Worm (Caenorhabditis elegans) whole organism, young adult: ENCODE measurements around the gene cdh-9.

Source experiments
- B0035.1 ChIP-seq: sonication (generic microtip); optimal IDR thresholded peaks from 2 replicates; lab custom pipeline; 2016; ENCODE audit warnings: missing genetic modification characterization, mild to moderate bottlenecking, missing compliant biosample characterization, missing genotype, missing genetic modification reagents
- B0261.1 ChIP-seq: sonication (generic microtip); optimal IDR thresholded peaks from 2 replicates; lab custom pipeline; 2016; ENCODE audit warnings: mild to moderate bottlenecking, missing genetic modification characterization, moderate library complexity, missing compliant biosample characterization
- C17E4.6 ChIP-seq: fragments of 200-800 bp; sonication (Bioruptor generic); IDR thresholded peaks from 2 replicates; pipeline ENCODE4 v1.3.6; 2022; ENCODE audit warnings: missing genetic modification reagents, missing genetic modification characterization, missing compliant biosample characterization
- F22D6.2 ChIP-seq: sonication (generic microtip); optimal IDR thresholded peaks from 2 replicates; lab custom pipeline; 2016; ENCODE audit warnings: mild to moderate bottlenecking, missing genetic modification characterization, missing compliant biosample characterization
- F33H1.4 ChIP-seq: fragments of 200-800 bp; sonication (Bioruptor generic); IDR thresholded peaks from 2 replicates; pipeline ENCODE4 v1.3.6; 2022; ENCODE audit warnings: missing genetic modification reagents, missing genetic modification characterization, missing compliant biosample characterization
- F37B4.10 ChIP-seq: fragments of 200-800 bp; sonication (Bioruptor generic); IDR thresholded peaks from 2 replicates; pipeline ENCODE4 v1.3.6; 2022; ENCODE audit warnings: missing genetic modification characterization, missing compliant biosample characterization
- F49E8.2 ChIP-seq: sonication (generic microtip); optimal IDR thresholded peaks from 3 replicates; lab custom pipeline; 2017; ENCODE audit warnings: missing genetic modification characterization, mild to moderate bottlenecking, missing compliant biosample characterization, antibody characterized with exemption, moderate library complexity; ENCODE audit not compliant: insufficient read depth
- F55B11.4 ChIP-seq: sonication (generic microtip); optimal IDR thresholded peaks from 2 replicates; lab custom pipeline; 2016; ENCODE audit warnings: missing compliant biosample characterization, missing genetic modification characterization, borderline replicate concordance; ENCODE audit not compliant: insufficient read depth
- F57C9.4 ChIP-seq: sonication (generic microtip); optimal IDR thresholded peaks from 2 replicates; lab custom pipeline; 2017; ENCODE audit warnings: mild to moderate bottlenecking, missing genetic modification characterization, missing compliant biosample characterization
- Y79H2A.3 ChIP-seq: fragments of 200-800 bp; sonication (Bioruptor generic); conservative IDR thresholded peaks from 2 replicates; pipeline ENCODE4 v1.3.6; 2022; ENCODE audit warnings: missing genetic modification reagents, missing genetic modification characterization, missing compliant biosample characterization
- ZK185.1 ChIP-seq: sonication (generic microtip); optimal IDR thresholded peaks from 2 replicates; lab custom pipeline; 2016; ENCODE audit warnings: mild to moderate bottlenecking, missing genetic modification characterization, missing compliant biosample characterization; ENCODE audit not compliant: poor library complexity, severe bottlenecking
- aptf-3 ChIP-seq: fragments of 200-800 bp; sonication (Bioruptor generic); IDR thresholded peaks from 2 replicates; pipeline ENCODE4 v1.3.6; 2022; ENCODE audit warnings: missing genetic modification characterization, missing compliant biosample characterization
- athp-1 ChIP-seq: sonication (generic microtip); optimal IDR thresholded peaks from 2 replicates; lab custom pipeline; 2017; ENCODE audit warnings: mild to moderate bottlenecking, missing genetic modification characterization, missing compliant biosample characterization
- attf-3 ChIP-seq: fragments of 200-800 bp; sonication (Bioruptor generic); conservative IDR thresholded peaks from 2 replicates; pipeline ENCODE4 v1.3.6; 2022; ENCODE audit warnings: missing genetic modification reagents, missing genetic modification characterization, missing compliant biosample characterization
- bed-2 ChIP-seq: fragments of 200-800 bp; sonication (Bioruptor generic); IDR thresholded peaks from 2 replicates; pipeline ENCODE4 v1.3.6; 2022; ENCODE audit warnings: missing genetic modification reagents, missing genetic modification characterization, missing compliant biosample characterization
- cebp-1 ChIP-seq, 2 experiments: fragments of 200-800 bp in 1 of 2; sonication (Bioruptor generic) in 1 of 2; sonication (generic microtip) in 1 of 2; IDR thresholded peaks in 1 of 2; optimal IDR thresholded peaks in 1 of 2; 2 replicates each; pipeline versions ENCODE4 v1.3.6 to Lab custom; 2017 to 2022; ENCODE audit warnings: missing compliant biosample characterization in 2 of 2, missing genetic modification characterization in 2 of 2, mild to moderate bottlenecking in 1 of 2, missing genetic modification reagents in 1 of 2, moderate library complexity in 1 of 2
- ceh-100 ChIP-seq: fragments of 200-800 bp; sonication (Bioruptor generic); IDR thresholded peaks from 2 replicates; pipeline ENCODE4 v1.3.6; 2022; ENCODE audit warnings: missing genetic modification reagents, missing genetic modification characterization, missing compliant biosample characterization
- ceh-27 ChIP-seq: fragments of 200-800 bp; sonication (Bioruptor generic); optimal IDR thresholded peaks from 2 replicates; lab custom pipeline; 2018; ENCODE audit warnings: mild to moderate bottlenecking, missing genetic modification characterization, moderate library complexity, missing compliant biosample characterization
- ceh-79 ChIP-seq: sonication (generic microtip); optimal IDR thresholded peaks from 2 replicates; lab custom pipeline; 2017; ENCODE audit warnings: mild to moderate bottlenecking, missing genetic modification characterization, missing compliant biosample characterization
- dpl-1 ChIP-seq: fragments of 150-350 bp; optimal IDR thresholded peaks from 2 replicates; lab custom pipeline; 2014; ENCODE audit warnings: missing biosample characterization, missing genetic modification reagents, missing genetic modification characterization
- hlh-12 ChIP-seq: sonication (generic microtip); optimal IDR thresholded peaks from 2 replicates; lab custom pipeline; 2016; ENCODE audit warnings: missing genetic modification characterization, missing compliant biosample characterization
- hsf-1 ChIP-seq: fragments of 200-800 bp; sonication (Bioruptor generic); IDR thresholded peaks from 2 replicates; pipeline ENCODE4 v1.3.6; 2022; ENCODE audit warnings: missing genetic modification reagents, missing genetic modification characterization, missing compliant biosample characterization
- lag-1 ChIP-seq: fragments of 200-800 bp; sonication (Bioruptor generic); IDR thresholded peaks from 2 replicates; pipeline ENCODE4 v1.3.6; 2022; ENCODE audit warnings: missing genetic modification reagents, missing genetic modification characterization, missing compliant biosample characterization
- let-607 ChIP-seq, 2 experiments: fragments of 200-800 bp in 1 of 2; sonication (Bioruptor generic) in 1 of 2; sonication (generic microtip) in 1 of 2; optimal IDR thresholded peaks; 2 replicates each; lab custom pipeline; 2016 to 2018; ENCODE audit warnings: mild to moderate bottlenecking in 2 of 2, missing compliant biosample characterization in 2 of 2, missing genetic modification characterization in 2 of 2, moderate library complexity in 2 of 2, missing genotype in 1 of 2
- lin-26 ChIP-seq: fragments of 200-800 bp; sonication (Bioruptor generic); IDR thresholded peaks from 2 replicates; pipeline ENCODE4 v1.3.6; 2022; ENCODE audit warnings: missing genetic modification reagents, missing genetic modification characterization, missing compliant biosample characterization
- lin-40 ChIP-seq: sonication (generic microtip); optimal IDR thresholded peaks from 2 replicates; lab custom pipeline; 2016; ENCODE audit warnings: missing genetic modification characterization, mild to moderate bottlenecking, missing compliant biosample characterization, missing genotype, missing genetic modification reagents
- lsy-27 ChIP-seq: sonication (generic microtip); optimal IDR thresholded peaks from 2 replicates; lab custom pipeline; 2017; ENCODE audit warnings: missing genetic modification characterization, mild to moderate bottlenecking, missing compliant biosample characterization, antibody characterized with exemption, missing genotype, borderline replicate concordance; ENCODE audit not compliant: insufficient read depth
- madf-10 ChIP-seq: sonication (generic microtip); optimal IDR thresholded peaks from 2 replicates; lab custom pipeline; 2016; ENCODE audit warnings: mild to moderate bottlenecking, missing genetic modification characterization, missing compliant biosample characterization
- madf-8 ChIP-seq: fragments of 200-800 bp; sonication (Bioruptor generic); conservative IDR thresholded peaks from 2 replicates; pipeline ENCODE4 v1.3.6; 2022; ENCODE audit warnings: missing genetic modification reagents, missing genetic modification characterization, missing compliant biosample characterization
- mcd-1 ChIP-seq: fragments of 200-800 bp; sonication (Bioruptor generic); IDR thresholded peaks from 2 replicates; pipeline ENCODE4 v1.3.6; 2022; ENCODE audit warnings: missing genetic modification reagents, missing genetic modification characterization, missing compliant biosample characterization
- mel-28 ChIP-seq: sonication (generic microtip); optimal IDR thresholded peaks from 2 replicates; lab custom pipeline; 2016; ENCODE audit warnings: borderline replicate concordance, mild to moderate bottlenecking, missing genetic modification characterization, missing compliant biosample characterization
- mes-4 ChIP-seq: sonication (generic microtip); optimal IDR thresholded peaks from 2 replicates; lab custom pipeline; 2016; ENCODE audit warnings: missing genotype, missing genetic modification characterization, missing compliant biosample characterization
- mxl-1 ChIP-seq: sonication (generic microtip); optimal IDR thresholded peaks from 2 replicates; lab custom pipeline; 2016; ENCODE audit warnings: missing genetic modification characterization, missing compliant biosample characterization
- nfya-1 ChIP-seq: sonication (generic microtip); optimal IDR thresholded peaks from 2 replicates; lab custom pipeline; 2017; ENCODE audit warnings: antibody characterized with exemption, missing compliant biosample characterization, missing genetic modification characterization, borderline replicate concordance; ENCODE audit not compliant: insufficient read depth
- nfya-2 ChIP-seq: fragments of 200-800 bp; sonication (Bioruptor generic); IDR thresholded peaks from 2 replicates; pipeline ENCODE4 v1.3.6; 2022; ENCODE audit warnings: missing genetic modification reagents, missing genetic modification characterization, missing compliant biosample characterization
- nhr-120 ChIP-seq: fragments of 200-800 bp; sonication (Bioruptor generic); IDR thresholded peaks from 2 replicates; pipeline ENCODE4 v1.3.6; 2022; ENCODE audit warnings: missing genetic modification characterization, missing compliant biosample characterization
- nhr-27 ChIP-seq: fragments of 200-800 bp; sonication (Bioruptor generic); optimal IDR thresholded peaks from 2 replicates; lab custom pipeline; 2018; ENCODE audit warnings: mild to moderate bottlenecking, missing genetic modification characterization, moderate library complexity, missing compliant biosample characterization
- pha-4 ChIP-seq: fragments of 150-350 bp; sonication (generic microtip); optimal IDR thresholded peaks from 2 replicates; lab custom pipeline; 2014; ENCODE audit warnings: missing biosample characterization, missing genetic modification reagents, missing genetic modification characterization
- rpc-1 ChIP-seq, 2 experiments: fragments of 150-350 bp in 1 of 2; sonication (generic microtip) in 1 of 2; optimal IDR thresholded peaks; 2 replicates each; lab custom pipeline; 2014 to 2018; ENCODE audit warnings: missing biosample characterization in 1 of 2, missing genetic modification characterization in 1 of 2, missing genetic modification reagents in 1 of 2, missing genotype in 1 of 2
- sea-2 ChIP-seq: fragments of 200-800 bp; sonication (Bioruptor generic); IDR thresholded peaks from 2 replicates; pipeline ENCODE4 v1.3.6; 2022; ENCODE audit warnings: missing genetic modification characterization, missing compliant biosample characterization
- somi-1 ChIP-seq: fragments of 200-800 bp; sonication (Bioruptor generic); optimal IDR thresholded peaks from 2 replicates; lab custom pipeline; 2018; ENCODE audit warnings: mild to moderate bottlenecking, missing genetic modification characterization, missing compliant biosample characterization
- sptf-2 ChIP-seq: fragments of 200-800 bp; sonication (Bioruptor generic); optimal IDR thresholded peaks from 2 replicates; lab custom pipeline; 2018; ENCODE audit warnings: mild to moderate bottlenecking, missing genetic modification characterization, missing compliant biosample characterization
- tlf-1 ChIP-seq: fragments of 200-800 bp; sonication (Bioruptor generic); optimal IDR thresholded peaks from 2 replicates; lab custom pipeline; 2018; ENCODE audit warnings: mild to moderate bottlenecking, missing genetic modification characterization, missing compliant biosample characterization
- unc-62 ChIP-seq: fragments of 150-350 bp; optimal IDR thresholded peaks from 2 replicates; lab custom pipeline; 2014; ENCODE audit warnings: missing biosample characterization, missing genetic modification reagents, missing genetic modification characterization
- zfh-2 ChIP-seq: fragments of 200-800 bp; sonication (Bioruptor generic); conservative IDR thresholded peaks from 2 replicates; pipeline ENCODE4 v1.3.6; 2022; ENCODE audit warnings: missing genetic modification reagents, missing genetic modification characterization, missing compliant biosample characterization
- ztf-18 ChIP-seq: sonication (generic microtip); optimal IDR thresholded peaks from 2 replicates; lab custom pipeline; 2016; ENCODE audit warnings: missing genotype, mild to moderate bottlenecking, missing genetic modification characterization, missing compliant biosample characterization
- ztf-25 ChIP-seq: fragments of 200-800 bp; sonication (Bioruptor generic); IDR thresholded peaks from 2 replicates; pipeline ENCODE4 v1.3.6; 2022; ENCODE audit warnings: missing genetic modification reagents, missing genetic modification characterization, missing compliant biosample characterization

cdh-9 gene

DNA sequence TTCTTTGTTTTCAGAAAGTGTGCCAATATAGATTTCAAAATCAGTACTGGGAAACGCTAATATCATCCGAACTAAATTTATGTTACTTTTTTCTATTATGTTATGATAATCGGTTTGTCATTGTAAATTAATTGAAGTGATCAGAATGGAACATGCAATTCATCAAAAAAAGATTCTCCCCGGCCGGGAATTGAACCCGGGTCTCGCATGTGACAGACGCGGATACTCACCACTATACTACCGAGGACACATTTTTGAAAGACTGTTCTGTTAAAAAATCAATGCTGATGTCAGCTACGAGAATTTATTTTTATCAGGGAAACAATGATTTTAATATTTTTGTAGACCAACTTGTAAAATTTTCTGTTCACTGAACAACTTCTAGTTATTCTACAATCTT lies 24.1 kb downstream of the cdh-9 start (continued):
- TF ChIP-seq ZK185.1 (peak; percentile 42), C17E4.6 (no peak), lsy-27 (no peak), tlf-1 (GFP tag; lab: Kevin White, UChicago) (peak; percentile 30), mel-28 (tag; lab: Kevin White, UChicago) (no peak), let-607 (tag; optimal IDR thresholded peaks at IDR 0.05; lab: Kevin White, UChicago) (peak in 1 of 2 experiments; percentile 38), ceh-100 (GFP tag; lab: Robert Waterston, UW) (no peak), F49E8.2 (no peak), zfh-2 (GFP tag; lab: Robert Waterston, UW) (no peak), B0261.1 (tag; lab: Kevin White, UChicago) (peak; percentile 89), lag-1 (GFP tag; lab: Robert Waterston, UW) (no peak), Y79H2A.3 (GFP tag; lab: Robert Waterston, UW) (no peak), mes-4 (tag; lab: Kevin White, UChicago) (peak; percentile 33), athp-1 (no peak), hsf-1 (GFP tag; lab: Robert Waterston, UW) (no peak), ceh-27 (GFP tag; lab: Kevin White, UChicago) (peak; percentile 16), hlh-12 (tag; lab: Kevin White, UChicago) (peak; percentile 45), F22D6.2 (tag; lab: Kevin White, UChicago) (no peak), mcd-1 (GFP tag; lab: Robert Waterston, UW) (no peak), ceh-79 (tag; lab: Kevin White, UChicago) (no peak), sea-2 (GFP tag; lab: Robert Waterston, UW) (no peak), nhr-120 (GFP tag; lab: Robert Waterston, UW) (no peak), lin-40 (tag; lab: Kevin White, UChicago) (no peak), B0035.1 (tag; lab: Kevin White, UChicago) (no peak), nfya-1 (no peak), F55B11.4 (tag; lab: Kevin White, UChicago) (no peak), dpl-1 (GFP tag; lab: Kevin White, UChicago) (no peak), F57C9.4 (tag; lab: Kevin White, UChicago) (no peak), mxl-1 (tag; lab: Kevin White, UChicago) (peak; percentile 60), F37B4.10 (GFP tag; lab: Robert Waterston, UW) (no peak), aptf-3 (0 out of 2 replicates have a peak, but pooled peaks have one; percentile 79), ztf-18 (tag; lab: Kevin White, UChicago) (peak; percentile 63), lin-26 (peak; percentile 94), madf-8 (GFP tag; lab: Robert Waterston, UW) (no peak), madf-10 (tag; lab: Kevin White, UChicago) (peak; percentile 53), cebp-1 (GFP tag; IDR thresholded peaks at IDR 0.05; lab: Robert Waterston, UW) (no peak), cebp-1 (tag; optimal IDR thresholded peaks at IDR 0.05; lab: Kevin White, UChicago) (no peak), sptf-2 (GFP tag; lab: Kevin White, UChicago) (no peak), nhr-27 (tag; lab: Kevin White, UChicago) (no peak), nfya-2 (GFP tag; lab: Robert Waterston, UW) (no peak), F33H1.4 (GFP tag; lab: Robert Waterston, UW) (no peak), bed-2 (GFP tag; lab: Robert Waterston, UW) (peak; percentile 52; the same call in 1 of the 2 replicates), rpc-1 (optimal IDR thresholded peaks at IDR 0.05; lab: Kevin White, UChicago) (peak; percentile 94), rpc-1 (tag; optimal IDR thresholded peaks at IDR 0.05; lab: Kevin White, UChicago) (peak; percentile 98), somi-1 (no peak), attf-3 (GFP tag; lab: Robert Waterston, UW) (no peak), unc-62 (GFP tag; lab: Kevin White, UChicago) (no peak), pha-4 (tag; lab: Kevin White, UChicago) (no peak), ztf-25 (GFP tag; lab: Robert Waterston, UW) (peak; percentile 70; the same call in 1 of the 2 replicates)
